Worm (Caenorhabditis elegans) whole organism, L1 larva: ENCODE results near the gene F45E12.6.

Source experiments
- C16A3.4 ChIP-seq: fragments of 150-350 bp; optimal IDR thresholded peaks from 2 replicates; lab custom pipeline; 2014; ENCODE audit warnings: missing biosample characterization, missing genetic modification characterization
- Y116A8C.19 ChIP-seq: sonication (generic microtip); optimal IDR thresholded peaks from 2 replicates; lab custom pipeline; 2016; ENCODE audit warnings: missing compliant biosample characterization, missing genetic modification characterization, borderline replicate concordance
- ama-1 ChIP-seq: fragments of 150-350 bp; optimal IDR thresholded peaks from 2 replicates; lab custom pipeline; 2014
- ceh-82 ChIP-seq, 3 experiments: fragments of 150-350 bp in 1 of 3; sonication (generic microtip) in 2 of 3; optimal IDR thresholded peaks; 2 replicates each; lab custom pipeline; 2014 to 2017; ENCODE audit warnings: missing biosample characterization in 3 of 3, missing genetic modification characterization in 3 of 3
- ceh-90 ChIP-seq: sonication (generic microtip); optimal IDR thresholded peaks from 2 replicates; lab custom pipeline; 2016; ENCODE audit warnings: missing genetic modification characterization, missing compliant biosample characterization
- ces-1 ChIP-seq: fragments of 150-350 bp; optimal IDR thresholded peaks from 2 replicates; lab custom pipeline; 2014; ENCODE audit warnings: missing biosample characterization, missing genetic modification reagents, missing genetic modification characterization
- dsc-1 ChIP-seq: sonication (generic microtip); optimal IDR thresholded peaks from 2 replicates; lab custom pipeline; 2016; ENCODE audit warnings: mild to moderate bottlenecking, missing genetic modification characterization, missing compliant biosample characterization
- egl-13 ChIP-seq: sonication (generic microtip); optimal IDR thresholded peaks from 2 replicates; lab custom pipeline; 2016; ENCODE audit warnings: missing genotype, missing genetic modification reagents, missing genetic modification characterization, missing compliant biosample characterization
- elt-2 ChIP-seq: sonication (generic microtip); optimal IDR thresholded peaks from 2 replicates; lab custom pipeline; 2016; ENCODE audit warnings: missing genetic modification characterization, mild to moderate bottlenecking, inconsistent platforms, missing compliant biosample characterization, missing genetic modification reagents
- elt-3 ChIP-seq, 6 experiments: fragments of 150-350 bp in 1 of 6; sonication (generic microtip); optimal IDR thresholded peaks; 2 replicates each; lab custom pipeline; 2017 to 2018; ENCODE audit warnings: missing biosample characterization in 6 of 6, missing genetic modification characterization in 6 of 6, inconsistent platforms in 1 of 6
- ets-5 ChIP-seq: fragments of 200-800 bp; sonication (Bioruptor generic); IDR thresholded peaks from 2 replicates; pipeline ENCODE4 v1.3.6; 2022; ENCODE audit warnings: missing genetic modification characterization, missing compliant biosample characterization
- fkh-4 ChIP-seq: sonication (generic microtip); optimal IDR thresholded peaks from 2 replicates; lab custom pipeline; 2016; ENCODE audit warnings: missing compliant biosample characterization, missing genetic modification characterization, borderline replicate concordance
- grh-1 ChIP-seq: fragments of 200-800 bp; sonication (Bioruptor generic); IDR thresholded peaks from 2 replicates; pipeline ENCODE4 v1.3.6; 2022; ENCODE audit warnings: missing genetic modification reagents, missing genetic modification characterization, missing compliant biosample characterization
- hpl-2 ChIP-seq: fragments of 150-350 bp; optimal IDR thresholded peaks from 2 replicates; lab custom pipeline; 2014; ENCODE audit warnings: missing biosample characterization, missing genetic modification reagents, missing genetic modification characterization
- isw-1 ChIP-seq: fragments of 200-800 bp; sonication (Bioruptor generic); IDR thresholded peaks from 2 replicates; pipeline ENCODE4 v1.3.6; 2022; ENCODE audit warnings: missing genetic modification characterization, missing compliant biosample characterization
- jun-1 ChIP-seq: fragments of 150-350 bp; optimal IDR thresholded peaks from 2 replicates; lab custom pipeline; 2014; ENCODE audit warnings: missing biosample characterization, missing genetic modification reagents, missing genetic modification characterization
- lin-14 ChIP-seq: fragments of 200-800 bp; sonication (Bioruptor generic); optimal IDR thresholded peaks from 2 replicates; lab custom pipeline; 2018; ENCODE audit warnings: mild to moderate bottlenecking, missing genetic modification characterization, moderate library complexity, missing compliant biosample characterization
- lin-15B ChIP-seq: fragments of 150-350 bp; sonication (generic microtip); optimal IDR thresholded peaks from 3 replicates; lab custom pipeline; 2014; ENCODE audit warnings: missing biosample characterization, missing genetic modification characterization
- lin-35 ChIP-seq, 2 experiments: fragments of 150-350 bp; optimal IDR thresholded peaks; 2 replicates each; lab custom pipeline; 2014; ENCODE audit warnings: missing biosample characterization in 2 of 2, missing genetic modification characterization in 2 of 2, missing genetic modification reagents in 2 of 2
- lin-39 ChIP-seq: fragments of 150-350 bp; optimal IDR thresholded peaks from 2 replicates; lab custom pipeline; 2014; ENCODE audit warnings: missing biosample characterization, missing genetic modification reagents, missing genetic modification characterization
- lir-3 ChIP-seq: sonication (generic microtip); optimal IDR thresholded peaks from 2 replicates; lab custom pipeline; 2016; ENCODE audit warnings: mild to moderate bottlenecking, missing genetic modification characterization, moderate library complexity, missing compliant biosample characterization; ENCODE audit not compliant: poor library complexity
- lsy-2 ChIP-seq, 2 experiments: fragments of 150-350 bp; optimal IDR thresholded peaks; 2 replicates each; lab custom pipeline; 2014; ENCODE audit warnings: missing biosample characterization in 2 of 2, missing genetic modification characterization in 2 of 2
- mab-9 ChIP-seq: fragments of 200-800 bp; sonication (Bioruptor generic); IDR thresholded peaks from 2 replicates; pipeline ENCODE4 v1.3.6; 2022; ENCODE audit warnings: missing genetic modification reagents, missing genetic modification characterization, missing compliant biosample characterization
- mdl-1 ChIP-seq, 2 experiments: fragments of 150-350 bp; optimal IDR thresholded peaks; 2 replicates each; lab custom pipeline; 2014 to 2017; ENCODE audit warnings: missing biosample characterization in 2 of 2, missing genetic modification characterization in 2 of 2, inconsistent platforms in 1 of 2
- mef-2 ChIP-seq: fragments of 150-350 bp; optimal IDR thresholded peaks from 2 replicates; lab custom pipeline; 2014; ENCODE audit warnings: missing biosample characterization, missing genetic modification characterization
- nhr-20 ChIP-seq: sonication (generic microtip); optimal IDR thresholded peaks from 2 replicates; lab custom pipeline; 2016; ENCODE audit warnings: mild to moderate bottlenecking, missing genetic modification characterization, missing compliant biosample characterization
- nhr-28 ChIP-seq: fragments of 150-350 bp; optimal IDR thresholded peaks from 2 replicates; lab custom pipeline; 2014; ENCODE audit warnings: missing biosample characterization, missing genetic modification characterization
- nhr-71 ChIP-seq: sonication (generic microtip); optimal IDR thresholded peaks from 2 replicates; lab custom pipeline; 2016; ENCODE audit warnings: mild to moderate bottlenecking, missing genetic modification characterization, moderate library complexity, missing compliant biosample characterization
- nhr-76 ChIP-seq: sonication (generic microtip); optimal IDR thresholded peaks from 2 replicates; lab custom pipeline; 2017; ENCODE audit warnings: missing biosample characterization, missing genetic modification characterization
- nhr-77 ChIP-seq: fragments of 150-350 bp; optimal IDR thresholded peaks from 2 replicates; lab custom pipeline; 2014; ENCODE audit warnings: missing biosample characterization, missing genetic modification characterization
- nhr-85 ChIP-seq: sonication (generic microtip); peaks from one replicate; lab custom pipeline; 2016; ENCODE audit warnings: missing genetic modification characterization, inconsistent platforms, missing compliant biosample characterization
- pag-3 ChIP-seq: sonication (generic microtip); optimal IDR thresholded peaks from 2 replicates; lab custom pipeline; 2017; ENCODE audit warnings: missing genetic modification characterization, mild to moderate bottlenecking, missing compliant biosample characterization, antibody characterized with exemption, borderline replicate concordance; ENCODE audit not compliant: insufficient read depth
- pax-3 ChIP-seq: fragments of 200-800 bp; sonication (Bioruptor generic); optimal IDR thresholded peaks from 2 replicates; lab custom pipeline; 2018; ENCODE audit warnings: mild to moderate bottlenecking, missing genetic modification characterization, moderate library complexity, missing compliant biosample characterization
- pqm-1 ChIP-seq: sonication (generic microtip); optimal IDR thresholded peaks from 3 replicates; lab custom pipeline; 2017; ENCODE audit warnings: missing biosample characterization, missing genetic modification characterization
- skn-1 ChIP-seq: fragments of 150-350 bp; optimal IDR thresholded peaks from 2 replicates; lab custom pipeline; 2014; ENCODE audit warnings: missing biosample characterization, missing genetic modification characterization
- snpc-4 ChIP-seq: fragments of 150-350 bp; optimal IDR thresholded peaks from 2 replicates; lab custom pipeline; 2014; ENCODE audit warnings: missing biosample characterization, missing genetic modification characterization
- snu-23 ChIP-seq: sonication (generic microtip); optimal IDR thresholded peaks from 2 replicates; lab custom pipeline; 2016; ENCODE audit warnings: missing genetic modification characterization, missing compliant biosample characterization
- sox-4 ChIP-seq: sonication (generic microtip); optimal IDR thresholded peaks from 2 replicates; lab custom pipeline; 2016; ENCODE audit warnings: missing genetic modification characterization, missing compliant biosample characterization
- sptf-1 ChIP-seq: fragments of 150-350 bp; optimal IDR thresholded peaks from 2 replicates; lab custom pipeline; 2014; ENCODE audit warnings: missing biosample characterization, missing genetic modification characterization
- sup-37 ChIP-seq: fragments of 200-800 bp; sonication (Bioruptor generic); optimal IDR thresholded peaks from 2 replicates; lab custom pipeline; 2018; ENCODE audit warnings: mild to moderate bottlenecking, missing genetic modification characterization, missing compliant biosample characterization
- tlp-1 ChIP-seq: fragments of 150-350 bp; optimal IDR thresholded peaks from 2 replicates; lab custom pipeline; 2014; ENCODE audit warnings: missing biosample characterization, missing genetic modification characterization
- unc-130 ChIP-seq: fragments of 150-350 bp; optimal IDR thresholded peaks from 2 replicates; lab custom pipeline; 2017; ENCODE audit warnings: missing biosample characterization, missing genetic modification characterization, inconsistent platforms
- unc-30 ChIP-seq: sonication (generic microtip); optimal IDR thresholded peaks from 2 replicates; lab custom pipeline; 2017; ENCODE audit warnings: missing biosample characterization, missing genetic modification characterization
- unc-98 ChIP-seq: fragments of 200-800 bp; sonication (Bioruptor generic); IDR thresholded peaks from 2 replicates; pipeline ENCODE4 v1.3.6; 2022; ENCODE audit warnings: missing genetic modification characterization, missing compliant biosample characterization
- zip-4 ChIP-seq: fragments of 200-800 bp; sonication (Bioruptor generic); optimal IDR thresholded peaks from 2 replicates; lab custom pipeline; 2018; ENCODE audit warnings: mild to moderate bottlenecking, missing genetic modification characterization, moderate library complexity, missing compliant biosample characterization
- ztf-11 ChIP-seq, 2 experiments: sonication (generic microtip); optimal IDR thresholded peaks; 2 replicates each; lab custom pipeline; 2016 to 2017; ENCODE audit warnings: missing genetic modification characterization in 2 of 2, missing biosample characterization in 1 of 2, missing compliant biosample characterization in 1 of 2
- ztf-4 ChIP-seq: fragments of 150-350 bp; optimal IDR thresholded peaks from 2 replicates; lab custom pipeline; 2014; ENCODE audit warnings: missing biosample characterization, missing genetic modification characterization

The F45E12.6 gene

DNA sequence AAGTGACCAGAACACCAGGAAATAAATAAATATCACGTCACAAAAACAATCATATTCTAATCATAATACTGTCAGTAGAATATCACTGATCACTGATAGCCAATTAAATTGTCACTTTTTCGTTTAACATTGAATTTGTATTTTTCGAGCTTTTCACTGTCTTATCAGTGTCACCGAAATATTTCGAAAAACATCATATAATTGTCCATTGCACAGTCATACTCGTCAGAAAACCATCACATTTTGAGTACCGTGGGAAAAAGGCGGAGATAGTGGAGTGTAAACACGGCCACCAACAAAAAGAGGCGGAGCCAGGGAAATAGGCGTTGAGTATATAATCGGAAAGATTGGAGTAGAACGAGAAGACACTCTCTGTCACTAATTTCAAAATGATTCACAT lies 36.7 kb downstream of the F45E12.6 start:
- TF ChIP-seq ets-5 (GFP tag; lab: Robert Waterston, UW) (no peak), nhr-77 (tag; lab: Kevin White, UChicago) (no peak), lin-39 (tag; lab: Kevin White, UChicago) (no peak), tlp-1 (tag; lab: Kevin White, UChicago) (no peak), nhr-71 (tag; lab: Kevin White, UChicago) (peak; percentile 24), egl-13 (tag; lab: Kevin White, UChicago) (no peak), elt-2 (peak; percentile 88), fkh-4 (tag; lab: Kevin White, UChicago) (no peak), pax-3 (tag; lab: Kevin White, UChicago) (no peak), ces-1 (GFP tag; lab: Kevin White, UChicago) (no peak), lir-3 (tag; lab: Kevin White, UChicago) (no peak), ceh-82 (tag; optimal IDR thresholded peaks at IDR 0.05; lab: Kevin White, UChicago) (no peak), isw-1 (GFP tag; lab: Robert Waterston, UW) (no peak), snu-23 (GFP tag; lab: Kevin White, UChicago) (no peak), hpl-2 (no peak), unc-130 (tag; lab: Kevin White, UChicago) (no peak), dsc-1 (tag; lab: Kevin White, UChicago) (no peak), nhr-85 (tag; lab: Kevin White, UChicago) (no peak), elt-3 (tag; optimal IDR thresholded peaks at IDR 0.05; lab: Kevin White, UChicago) (no peak), zip-4 (GFP tag; lab: Kevin White, UChicago) (no peak), unc-98 (GFP tag; lab: Robert Waterston, UW) (no peak), lsy-2 (tag; optimal IDR thresholded peaks at IDR 0.05; lab: Kevin White, UChicago) (no peak), nhr-20 (tag; lab: Kevin White, UChicago) (peak; percentile 20)
- TF ChIP-seq, all 84 proteins: peak for 3

DNA sequence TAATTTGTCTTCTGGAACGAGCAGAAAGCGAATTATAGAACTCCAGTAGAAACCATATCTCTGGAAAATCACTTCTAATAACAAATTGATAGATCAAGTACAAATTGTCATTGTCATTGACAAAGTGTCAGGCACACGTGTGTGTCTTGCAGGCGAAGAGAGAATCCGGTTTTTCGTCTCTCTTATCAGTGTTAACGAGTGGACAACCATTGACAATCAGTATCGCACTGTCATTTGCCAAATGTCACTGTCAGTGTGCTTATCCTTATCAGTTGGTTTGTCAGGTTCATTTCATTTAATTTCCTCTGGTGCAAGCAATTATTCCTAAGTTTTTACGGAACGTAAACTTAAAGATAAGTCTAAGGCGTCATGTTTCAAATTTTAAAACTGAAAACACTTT lies 40.5 kb downstream of the F45E12.6 start:
- TF ChIP-seq snu-23 (GFP tag; lab: Kevin White, UChicago): no peak
- peak; percentile 12 for TF ChIP-seq nhr-20 (tag; lab: Kevin White, UChicago)
- TF ChIP-seq nhr-28: no peak
- peak; percentile 31 for TF ChIP-seq lin-14 (GFP tag; lab: Kevin White, UChicago)
- TF ChIP-seq mef-2 (tag; lab: Kevin White, UChicago): no peak
- TF ChIP-seq lir-3 (tag; lab: Kevin White, UChicago): no peak
- TF ChIP-seq sup-37 (GFP tag; lab: Kevin White, UChicago): no peak
- TF ChIP-seq elt-2: peak; percentile 71
- TF ChIP-seq ztf-11 (tag; optimal IDR thresholded peaks at IDR 0.05; lab: Kevin White, UChicago): no peak
- TF ChIP-seq lin-35 (GFP tag; optimal IDR thresholded peaks at IDR 0.05; lab: Kevin White, UChicago): no peak
- no peak for TF ChIP-seq skn-1 (tag; lab: Kevin White, UChicago)
- TF ChIP-seq mdl-1 (tag; optimal IDR thresholded peaks at IDR 0.05; lab: Kevin White, UChicago): peak in 1 of 2 experiments; percentile 16
- no peak for TF ChIP-seq lin-15B (tag; lab: Kevin White, UChicago)
- TF ChIP-seq Y116A8C.19: no peak
- TF ChIP-seq C16A3.4 (tag; lab: Kevin White, UChicago): no peak
- TF ChIP-seq pqm-1 (tag; lab: Kevin White, UChicago): peak; percentile 61

DNA sequence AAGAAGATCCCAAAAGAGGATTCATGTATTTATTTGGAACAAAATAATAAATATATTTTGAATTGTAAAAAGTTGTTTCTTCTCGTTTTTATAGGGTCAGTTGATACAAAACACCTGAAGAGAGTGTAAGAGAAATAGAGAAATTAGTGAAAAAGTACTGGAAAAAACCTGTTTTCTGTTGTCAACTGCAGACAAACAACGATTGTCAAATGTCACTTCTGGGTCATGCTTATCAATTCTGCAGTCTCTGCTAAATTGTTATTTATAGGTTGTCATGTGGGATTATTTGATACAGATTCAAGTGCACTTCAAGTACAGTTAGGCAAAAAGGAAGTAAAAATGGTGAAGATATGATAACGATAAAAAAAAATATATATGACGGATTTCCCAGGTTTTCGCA lies 41.5 kb downstream of the F45E12.6 start:
- TF ChIP-seq ztf-4 (tag; lab: Kevin White, UChicago): no peak
- peak in 2 of 6 experiments; percentile 80 to 81 for TF ChIP-seq elt-3 (tag; optimal IDR thresholded peaks at IDR 0.05; lab: Kevin White, UChicago)
- peak in 1 of 2 experiments; percentile 51 for TF ChIP-seq lin-35 (GFP tag; optimal IDR thresholded peaks at IDR 0.05; lab: Kevin White, UChicago)
- TF ChIP-seq lin-14 (GFP tag; lab: Kevin White, UChicago): peak; percentile 57
- no peak for TF ChIP-seq pag-3
- peak; percentile 96 for TF ChIP-seq nhr-85 (tag; lab: Kevin White, UChicago)
- peak; percentile 71 for TF ChIP-seq grh-1 (GFP tag; lab: Robert Waterston, UW)
- no peak for TF ChIP-seq fkh-4 (tag; lab: Kevin White, UChicago)
- no peak for TF ChIP-seq ztf-11 (tag; optimal IDR thresholded peaks at IDR 0.05; lab: Kevin White, UChicago)
- TF ChIP-seq nhr-76 (tag; lab: Kevin White, UChicago): no peak
- no peak for TF ChIP-seq mef-2 (tag; lab: Kevin White, UChicago)
- TF ChIP-seq ceh-90 (tag; lab: Kevin White, UChicago): no peak
- TF ChIP-seq unc-98 (GFP tag; lab: Robert Waterston, UW): no peak
- no peak for TF ChIP-seq mab-9 (GFP tag; lab: Robert Waterston, UW)
- TF ChIP-seq tlp-1 (tag; lab: Kevin White, UChicago): no peak
- TF ChIP-seq C16A3.4 (tag; lab: Kevin White, UChicago): no peak
- no peak for TF ChIP-seq ama-1 (lab: Kevin White, UChicago)
- no peak for TF ChIP-seq unc-30 (tag; lab: Kevin White, UChicago)
- no peak for TF ChIP-seq jun-1
- no peak for TF ChIP-seq sptf-1 (tag; lab: Kevin White, UChicago)
- no peak for TF ChIP-seq sox-4 (tag; lab: Kevin White, UChicago)
- no peak for TF ChIP-seq snpc-4 (tag; lab: Kevin White, UChicago)
- TF ChIP-seq lir-3 (tag; lab: Kevin White, UChicago): peak; percentile 45
